Worm (Caenorhabditis elegans): ENCODE measurements around the gene tat-4.

tat-4 gene

DNA sequence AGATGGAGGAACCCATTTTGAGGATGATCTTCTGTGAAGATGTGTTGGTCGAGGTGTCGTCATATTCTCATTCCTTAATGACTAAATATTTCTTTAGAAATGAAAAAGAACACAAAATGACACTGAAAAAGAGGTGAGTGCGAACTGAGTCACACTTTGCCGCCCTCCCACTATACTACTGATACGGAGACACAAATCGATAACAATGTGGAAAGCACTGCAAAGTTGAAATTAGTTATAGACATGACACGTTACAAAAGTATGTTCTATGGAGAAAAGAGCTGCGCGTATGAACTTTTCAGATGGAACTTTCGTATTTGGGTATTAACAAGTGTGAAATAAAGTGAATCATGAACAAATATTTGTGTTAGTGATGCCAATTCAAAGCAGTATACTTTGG is at the start of gene tat-4:
Gene tat-4, minus strand, starts transcription at position 117 of the 400 bp plus-strand sequence.
- TF ChIP-seq nhr-47 (tag; optimal IDR thresholded peaks at IDR 0.05) = no peak
- no peak for TF ChIP-seq irx-1 (tag; optimal IDR thresholded peaks at IDR 0.05)
- TF ChIP-seq nhr-76 (tag; optimal IDR thresholded peaks at IDR 0.05) = no peak
- no peak for TF ChIP-seq tbx-2 (tag; optimal IDR thresholded peaks at IDR 0.05)
- no peak for TF ChIP-seq nhr-77 (tag; optimal IDR thresholded peaks at IDR 0.05)
- no peak for TF ChIP-seq unc-62 (GFP tag; optimal IDR thresholded peaks at IDR 0.05)
- TF ChIP-seq lin-35 (GFP tag; optimal IDR thresholded peaks at IDR 0.05) = peak in 1 of 2 experiments; percentile 26
- TF ChIP-seq ama-1 (optimal IDR thresholded peaks at IDR 0.05) = no peak

DNA sequence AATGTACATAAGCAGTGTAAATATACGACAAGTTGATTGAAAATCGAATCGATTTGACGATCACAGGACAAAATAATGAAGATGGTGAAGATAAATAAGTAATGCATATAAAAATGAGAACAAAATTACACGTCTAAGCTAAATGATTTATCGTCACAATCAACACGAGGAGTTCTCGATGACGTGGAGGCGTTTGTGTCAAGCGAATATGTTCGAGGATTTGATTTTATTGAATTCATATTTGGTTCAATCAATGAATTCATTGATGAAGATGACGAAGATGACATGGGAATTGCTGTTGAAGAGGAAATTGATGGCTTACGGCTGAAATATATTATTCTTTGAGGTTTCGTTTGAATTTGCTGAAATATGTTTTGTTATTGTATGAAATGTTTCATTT is 48.4 kb upstream of the tat-4 start, which contains the start of gene nyn-3:
Gene nyn-3, minus strand, starts transcription at position 101 of the 400 bp plus-strand sequence.
- TF ChIP-seq unc-86 (tag; optimal IDR thresholded peaks at IDR 0.05) (no peak), ceh-82 (tag; optimal IDR thresholded peaks at IDR 0.05) (no peak), fkh-10 (GFP tag; optimal IDR thresholded peaks at IDR 0.05) (no peak), sox-4 (tag; optimal IDR thresholded peaks at IDR 0.05) (no peak), nhr-11 (tag; optimal IDR thresholded peaks at IDR 0.05) (no peak), xbp-1 (tag; optimal IDR thresholded peaks at IDR 0.05) (no peak)

DNA sequence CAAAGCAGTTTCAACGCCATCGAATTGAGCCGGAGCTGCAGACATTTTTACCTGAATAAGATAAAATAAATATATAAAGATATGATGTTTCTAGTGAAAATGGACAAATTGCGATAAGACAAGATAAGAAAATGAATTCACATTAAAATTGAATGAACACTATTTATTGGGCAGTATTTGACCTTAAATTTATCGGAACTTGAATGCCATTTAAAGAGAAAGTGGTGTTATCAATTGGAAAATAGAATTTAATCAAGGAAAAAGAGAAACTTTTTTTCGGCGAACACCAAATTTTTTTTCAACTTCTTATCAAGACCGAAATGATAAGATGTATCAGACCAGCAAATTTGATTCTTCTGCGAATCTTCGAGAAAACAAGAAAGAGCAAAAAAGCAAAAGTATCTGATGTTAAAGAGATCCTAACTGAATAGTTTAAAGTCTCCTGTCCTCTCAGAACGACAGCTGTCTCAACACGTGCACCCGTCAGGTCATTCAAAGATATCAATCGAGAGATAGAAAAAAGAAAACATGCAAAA is 46.0 kb upstream of the tat-4 start, which contains the start of gene upb-1:
Gene upb-1, minus strand, starts transcription at position 51 of the 536 bp plus-strand sequence.
- TF ChIP-seq ama-1 (optimal IDR thresholded peaks at IDR 0.05) (no peak), aha-1 (tag; optimal IDR thresholded peaks at IDR 0.05) (no peak), nhr-47 (tag; optimal IDR thresholded peaks at IDR 0.05) (peak; percentile 3), ceh-63 (GFP tag; optimal IDR thresholded peaks at IDR 0.05) (no peak), nhr-71 (tag; optimal IDR thresholded peaks at IDR 0.05) (peak; percentile 82), tlp-1 (tag; optimal IDR thresholded peaks at IDR 0.05) (no peak), unc-98 (GFP tag; IDR thresholded peaks at IDR 0.05) (no peak), dsc-1 (tag; optimal IDR thresholded peaks at IDR 0.05) (no peak), ztf-4 (tag; optimal IDR thresholded peaks at IDR 0.05) (no peak), nhr-20 (tag; optimal IDR thresholded peaks at IDR 0.05) (peak; percentile 52), rnt-1 (tag; optimal IDR thresholded peaks at IDR 0.05) (peak; percentile 62), egl-13 (tag; optimal IDR thresholded peaks at IDR 0.05) (no peak), sup-37 (GFP tag; optimal IDR thresholded peaks at IDR 0.05) (no peak), vab-15 (tag; optimal IDR thresholded peaks at IDR 0.05) (no peak), unc-62 (GFP tag; optimal IDR thresholded peaks at IDR 0.05) (no peak), pax-3 (tag; optimal IDR thresholded peaks at IDR 0.05) (no peak), swsn-7 (tag; optimal IDR thresholded peaks at IDR 0.05) (peak; percentile 7), ztf-11 (tag; optimal IDR thresholded peaks at IDR 0.05) (no peak), C16A3.4 (tag; optimal IDR thresholded peaks at IDR 0.05) (no peak), ceh-88 (GFP tag; IDR thresholded peaks at IDR 0.05) (no peak), sox-4 (tag; optimal IDR thresholded peaks at IDR 0.05) (no peak), dpl-1 (GFP tag; optimal IDR thresholded peaks at IDR 0.05) (no peak), unc-86 (tag; optimal IDR thresholded peaks at IDR 0.05) (no peak), lin-15B (tag; optimal IDR thresholded peaks at IDR 0.05) (no peak), ceh-8 (GFP tag; optimal IDR thresholded peaks at IDR 0.05) (no peak), nhr-28 (tag; optimal IDR thresholded peaks at IDR 0.05) (no peak), mep-1 (tag; optimal IDR thresholded peaks at IDR 0.05) (peak; percentile 21), pag-3 (tag; optimal IDR thresholded peaks at IDR 0.05; ENCODE audit: borderline replicate concordance, insufficient read depth) (no peak), nhr-90 (tag; optimal IDR thresholded peaks at IDR 0.05; ENCODE audit: poor library complexity) (no peak), egl-27 (tag; optimal IDR thresholded peaks at IDR 0.05) (no peak), nhr-19 (GFP tag; conservative IDR thresholded peaks at IDR 0.05) (peak; percentile 64), ceh-90 (tag; optimal IDR thresholded peaks at IDR 0.05) (no peak), zip-4 (GFP tag; optimal IDR thresholded peaks at IDR 0.05) (no peak), elt-2 (tag; optimal IDR thresholded peaks at IDR 0.05) (peak; percentile 32), hpl-2 (GFP tag; optimal IDR thresholded peaks at IDR 0.05) (no peak), unc-30 (tag; optimal IDR thresholded peaks at IDR 0.05) (no peak), zag-1 (tag; optimal IDR thresholded peaks at IDR 0.05) (no peak), mef-2 (tag; optimal IDR thresholded peaks at IDR 0.05) (no peak), fkh-4 (tag; optimal IDR thresholded peaks at IDR 0.05; ENCODE audit: borderline replicate concordance) (no peak), ceh-82 (tag; optimal IDR thresholded peaks at IDR 0.05) (no peak)

Measured in whole organism, L1 larva.